Fruit fly (Drosophila melanogaster) whole organism, embryonic: ENCODE results near the gene Taf10.
A peak's percentile ranks its signal among the peaks of the same experiment; 100 is the strongest.

Source experiments
- Ada2b ChIP-seq: fragments of 200-800 bp; sonication (Bioruptor generic); IDR thresholded peaks from 2 replicates; pipeline ENCODE4 v1.3.6; 2022; ENCODE audit warnings: missing biosample characterization, missing genetic modification characterization
- Bgb ChIP-seq: fragments of 200-800 bp; sonication (Bioruptor generic); IDR thresholded peaks from 2 replicates; pipeline ENCODE4 v1.3.6; 2022; ENCODE audit warnings: missing biosample characterization, missing genetic modification characterization; ENCODE audit not compliant: partially characterized antibody
- Blimp-1 ChIP-seq: fragments of 200-800 bp; sonication (Bioruptor generic); optimal IDR thresholded peaks from 3 replicates; lab custom pipeline; 2018; ENCODE audit warnings: missing biosample characterization, missing genetic modification characterization, mild to moderate bottlenecking, moderate library complexity, missing genetic modification reagents
- CG10267 ChIP-seq: fragments of 200-800 bp; sonication (Bioruptor generic); optimal IDR thresholded peaks from 2 replicates; lab custom pipeline; 2018; ENCODE audit warnings: missing biosample characterization, mild to moderate bottlenecking, missing genetic modification characterization, moderate library complexity
- CG12219 ChIP-seq: fragments of 200-800 bp; sonication (Bioruptor generic); optimal IDR thresholded peaks from 3 replicates; lab custom pipeline; 2018; ENCODE audit warnings: missing biosample characterization, mild to moderate bottlenecking, missing genetic modification characterization
- CG1529 ChIP-seq: fragments of 200-800 bp; sonication (Bioruptor generic); optimal IDR thresholded peaks from 3 replicates; lab custom pipeline; 2018; ENCODE audit warnings: missing biosample characterization, missing genetic modification characterization
- CG18599 ChIP-seq: fragments of 200-800 bp; sonication (Bioruptor generic); optimal IDR thresholded peaks from 3 replicates; lab custom pipeline; 2017; ENCODE audit warnings: missing biosample characterization, missing genetic modification characterization, mild to moderate bottlenecking, moderate library complexity, missing genetic modification reagents
- CG2120 ChIP-seq: fragments of 200-800 bp; sonication (Bioruptor generic); optimal IDR thresholded peaks from 3 replicates; lab custom pipeline; 2016; ENCODE audit warnings: missing biosample characterization, missing genetic modification characterization
- CG33557 ChIP-seq: fragments of 200-800 bp; sonication (Bioruptor generic); optimal IDR thresholded peaks from 2 replicates; lab custom pipeline; 2019; ENCODE audit warnings: missing biosample characterization, mild to moderate bottlenecking, missing genetic modification characterization, moderate library complexity
- CG3407 ChIP-seq: fragments of 200-800 bp; sonication (Bioruptor generic); optimal IDR thresholded peaks from 2 replicates; lab custom pipeline; 2018; ENCODE audit warnings: missing biosample characterization, mild to moderate bottlenecking, missing genetic modification characterization
- CG34376 ChIP-seq: fragments of 200-800 bp; sonication (Bioruptor generic); optimal IDR thresholded peaks from 2 replicates; lab custom pipeline; 2018; ENCODE audit warnings: missing biosample characterization, mild to moderate bottlenecking, missing genetic modification characterization
- CG34422 ChIP-seq: fragments of 200-800 bp; sonication (Bioruptor generic); IDR thresholded peaks from 3 replicates; pipeline ENCODE4 v1.3.6; 2022; ENCODE audit warnings: missing biosample characterization, missing genetic modification characterization
- CG43689 ChIP-seq: fragments of 200-800 bp; sonication (Bioruptor generic); IDR thresholded peaks from 2 replicates; pipeline ENCODE4 v1.3.6; 2022; ENCODE audit warnings: missing biosample characterization, missing genetic modification characterization
- CG4854 ChIP-seq: fragments of 200-800 bp; sonication (Bioruptor generic); optimal IDR thresholded peaks from 2 replicates; lab custom pipeline; 2016; ENCODE audit warnings: missing biosample characterization, missing genetic modification characterization, inconsistent platforms
- CG6254 ChIP-seq: fragments of 200-800 bp; sonication (Bioruptor generic); optimal IDR thresholded peaks from 3 replicates; lab custom pipeline; 2017; ENCODE audit warnings: mild to moderate bottlenecking, missing biosample characterization, missing genetic modification reagents, missing genetic modification characterization
- CG7357 ChIP-seq: fragments of 200-800 bp; sonication (Bioruptor generic); IDR thresholded peaks from 3 replicates; pipeline ENCODE4 v1.3.6; 2022; ENCODE audit warnings: missing biosample characterization, missing genetic modification characterization
- CG7745 ChIP-seq: fragments of 200-800 bp; sonication (Bioruptor generic); optimal IDR thresholded peaks from 2 replicates; lab custom pipeline; 2018; ENCODE audit warnings: missing biosample characterization, mild to moderate bottlenecking, missing genetic modification characterization, moderate library complexity
- CG7786 ChIP-seq: fragments of 200-800 bp; sonication (Bioruptor generic); optimal IDR thresholded peaks from 2 replicates; lab custom pipeline; 2016; ENCODE audit warnings: missing biosample characterization, missing genetic modification characterization
- CG9215 ChIP-seq: fragments of 200-800 bp; sonication (Bioruptor generic); IDR thresholded peaks from 2 replicates; pipeline ENCODE4 v1.3.6; 2022; ENCODE audit warnings: missing biosample characterization, missing genetic modification characterization
- CG9932 ChIP-seq: fragments of 200-800 bp; sonication (Bioruptor generic); IDR thresholded peaks from 2 replicates; pipeline ENCODE4 v1.3.6; 2022; ENCODE audit warnings: missing biosample characterization, missing genetic modification characterization
- Camta ChIP-seq: fragments of 200-800 bp; sonication (Bioruptor generic); optimal IDR thresholded peaks from 2 replicates; lab custom pipeline; 2016; ENCODE audit warnings: missing biosample characterization, missing genetic modification characterization
- Dfd ChIP-seq, 2 experiments: fragments of >200 bp; optimal IDR thresholded peaks; 2 replicates each; lab custom pipeline; 2017; ENCODE audit warnings: missing biosample characterization in 2 of 2, missing genetic modification characterization in 2 of 2
- HLH4C ChIP-seq: fragments of 200-800 bp; sonication (Bioruptor generic); IDR thresholded peaks from 3 replicates; pipeline ENCODE4 v1.3.6; 2022; ENCODE audit warnings: missing biosample characterization, missing genetic modification characterization; ENCODE audit not compliant: partially characterized antibody
- MESR4 ChIP-seq: fragments of 200-800 bp; sonication (Bioruptor generic); optimal IDR thresholded peaks from 2 replicates; lab custom pipeline; 2018; ENCODE audit warnings: missing biosample characterization, mild to moderate bottlenecking, missing genetic modification characterization, moderate library complexity
- Med ChIP-seq: fragments of 200-800 bp; sonication (Bioruptor generic); peaks from one replicate; lab custom pipeline; 2016; ENCODE audit warnings: missing biosample characterization, missing genetic modification characterization, mild to moderate bottlenecking, inconsistent platforms, moderate library complexity
- Pdp1 ChIP-seq, 2 experiments: fragments of 200-800 bp; sonication (Bioruptor generic); optimal IDR thresholded peaks; 3 replicates each; lab custom pipeline; 2016; ENCODE audit warnings: missing biosample characterization in 2 of 2, missing genetic modification characterization in 2 of 2, mild to moderate bottlenecking in 1 of 2, moderate library complexity in 1 of 2
- Scr ChIP-seq: fragments of 200-800 bp; sonication (Bioruptor generic); IDR thresholded peaks from 2 replicates; pipeline ENCODE4 v1.3.6; 2022; ENCODE audit warnings: missing biosample characterization, missing genetic modification characterization; ENCODE audit not compliant: partially characterized antibody
- Sox102F ChIP-seq: fragments of 200-800 bp; sonication (Bioruptor generic); optimal IDR thresholded peaks from 2 replicates; lab custom pipeline; 2018; ENCODE audit warnings: missing biosample characterization, mild to moderate bottlenecking, missing genetic modification characterization, moderate library complexity
- Usf ChIP-seq: fragments of 200-800 bp; sonication (Bioruptor generic); optimal IDR thresholded peaks from 2 replicates; lab custom pipeline; 2017; ENCODE audit warnings: missing genotype, missing biosample characterization, missing genetic modification characterization
- croc ChIP-seq: fragments of 200-800 bp; sonication (Bioruptor generic); conservative IDR thresholded peaks from 3 replicates; pipeline ENCODE4 v1.3.6; 2022; ENCODE audit warnings: missing biosample characterization, missing genetic modification characterization
- crol ChIP-seq: fragments of 200-800 bp; sonication (Bioruptor generic); IDR thresholded peaks from 2 replicates; pipeline ENCODE4 v1.3.6; 2022; ENCODE audit warnings: missing biosample characterization, missing genetic modification characterization
- exex ChIP-seq: fragments of 200-800 bp; sonication (Bioruptor generic); optimal IDR thresholded peaks from 4 replicates; lab custom pipeline; 2018; ENCODE audit warnings: missing biosample characterization, mild to moderate bottlenecking, missing genetic modification characterization, moderate library complexity
- gsb-n ChIP-seq: fragments of 200-800 bp; sonication (Bioruptor generic); optimal IDR thresholded peaks from 3 replicates; lab custom pipeline; 2018; ENCODE audit warnings: missing biosample characterization, mild to moderate bottlenecking, missing genetic modification characterization
- gt ChIP-seq: fragments of 200-800 bp; sonication (Bioruptor generic); IDR thresholded peaks from 2 replicates; pipeline ENCODE4 v1.3.6; 2022; ENCODE audit warnings: missing biosample characterization, missing genetic modification characterization
- kah ChIP-seq: fragments of 200-800 bp; sonication (Bioruptor generic); optimal IDR thresholded peaks from 2 replicates; lab custom pipeline; 2018; ENCODE audit warnings: missing biosample characterization, mild to moderate bottlenecking, missing genetic modification characterization
- klu ChIP-seq: fragments of 200-800 bp; sonication (Bioruptor generic); IDR thresholded peaks from 2 replicates; pipeline ENCODE4 v1.3.6; 2022; ENCODE audit warnings: missing biosample characterization, missing genetic modification characterization
- kni ChIP-seq: fragments of 200-800 bp; sonication (Bioruptor generic); optimal IDR thresholded peaks from 3 replicates; lab custom pipeline; 2017; ENCODE audit warnings: mild to moderate bottlenecking, missing biosample characterization, missing genetic modification reagents, missing genetic modification characterization
- lab ChIP-seq: fragments of 200-800 bp; sonication (Bioruptor generic); optimal IDR thresholded peaks from 3 replicates; lab custom pipeline; 2017; ENCODE audit warnings: missing biosample characterization, missing genetic modification characterization, mild to moderate bottlenecking, moderate library complexity, missing genetic modification reagents
- lov ChIP-seq, 2 experiments: fragments of 200-800 bp in 1 of 2; fragments of >200 bp in 1 of 2; sonication (Bioruptor generic) in 1 of 2; IDR thresholded peaks in 1 of 2; optimal IDR thresholded peaks in 1 of 2; 2 replicates in 1 of 2; 3 replicates in 1 of 2; pipeline versions ENCODE4 v1.3.6 to Lab custom; 2017 to 2022; ENCODE audit warnings: missing biosample characterization in 1 of 2, missing genetic modification characterization in 1 of 2
- mld ChIP-seq: fragments of 200-800 bp; sonication (Bioruptor generic); IDR thresholded peaks from 3 replicates; pipeline ENCODE4 v1.3.6; 2022; ENCODE audit warnings: missing biosample characterization, missing genetic modification characterization; ENCODE audit not compliant: partially characterized antibody
- nau ChIP-seq: fragments of 200-800 bp; sonication (Bioruptor generic); optimal IDR thresholded peaks from 3 replicates; lab custom pipeline; 2017; ENCODE audit warnings: missing biosample characterization, mild to moderate bottlenecking, missing genetic modification characterization, missing genetic modification reagents
- nerfin-1 ChIP-seq: fragments of 200-800 bp; sonication (Bioruptor generic); optimal IDR thresholded peaks from 3 replicates; lab custom pipeline; 2019; ENCODE audit warnings: missing biosample characterization, mild to moderate bottlenecking, missing genetic modification characterization, moderate library complexity
- otp ChIP-seq: fragments of 200-800 bp; sonication (Bioruptor generic); IDR thresholded peaks from 3 replicates; pipeline ENCODE4, ENCODE4 v1.3.6; 2022; ENCODE audit warnings: missing biosample characterization, missing genetic modification characterization
- stc ChIP-seq: fragments of 200-800 bp; sonication (Bioruptor generic); IDR thresholded peaks from 2 replicates; pipeline ENCODE4 v1.3.6; 2022; ENCODE audit warnings: missing biosample characterization, missing genetic modification characterization
- tll ChIP-seq, 2 experiments: fragments of 200-800 bp in 1 of 2; fragments of >200 bp in 1 of 2; sonication (Bioruptor generic) in 1 of 2; optimal IDR thresholded peaks; 2 replicates each; lab custom pipeline; 2017 to 2019; ENCODE audit warnings: missing biosample characterization in 2 of 2, missing genetic modification characterization in 2 of 2, mild to moderate bottlenecking in 1 of 2, moderate library complexity in 1 of 2
- trem ChIP-seq: fragments of 200-800 bp; optimal IDR thresholded peaks from 3 replicates; lab custom pipeline; 2019; ENCODE audit warnings: missing biosample characterization, mild to moderate bottlenecking, missing genetic modification characterization, moderate library complexity
- ttk ChIP-seq: fragments of 200-800 bp; sonication (Bioruptor generic); IDR thresholded peaks from 2 replicates; pipeline ENCODE4 v2.1.2; 2022; ENCODE audit warnings: missing biosample characterization, missing genetic modification characterization

Taf10 gene

DNA sequence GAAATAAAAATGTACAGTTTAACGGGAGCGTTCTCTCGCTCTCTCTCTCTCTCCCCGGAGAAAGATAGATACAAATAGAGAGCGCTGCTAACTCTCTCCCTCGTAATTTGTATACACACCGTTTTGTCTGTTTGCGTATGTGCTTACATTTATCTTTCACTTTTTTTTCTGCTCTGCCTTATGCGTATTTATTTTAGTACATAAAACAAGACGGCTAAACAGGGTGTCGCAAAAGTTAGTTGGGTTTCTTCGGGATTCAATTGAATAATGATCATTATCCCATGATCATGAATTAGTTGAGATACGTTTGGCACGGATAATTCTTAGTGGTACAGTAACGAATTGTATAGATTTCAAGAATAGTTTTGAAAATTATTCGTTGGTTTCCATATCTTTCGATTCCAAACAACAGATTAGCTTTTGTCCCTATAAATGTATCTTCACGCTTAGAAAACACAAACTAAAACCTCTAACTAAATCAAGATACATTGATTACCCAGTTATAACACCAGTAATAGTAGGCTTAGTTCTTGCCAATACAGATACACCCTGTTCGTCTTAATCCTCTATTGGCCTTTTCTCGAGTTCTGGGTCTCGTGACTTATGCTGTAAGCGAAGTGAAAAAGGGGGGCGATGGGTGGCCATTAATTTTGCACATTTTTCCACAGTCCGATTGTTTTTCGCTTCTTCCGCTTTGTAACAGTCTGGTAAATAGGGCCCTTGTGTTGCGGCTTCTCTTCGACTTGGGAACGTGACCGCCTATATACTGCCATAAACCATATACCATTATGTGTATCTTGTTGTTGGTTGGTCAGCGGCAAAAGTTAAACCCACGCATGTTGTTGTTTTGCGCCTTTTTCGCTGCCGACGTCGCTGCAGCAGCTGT lies 13.0 kb upstream of the Taf10 start (continued):
- TF ChIP-seq lab (GFP tag; lab: Kevin White, UChicago) (peak; percentile 90), nerfin-1 (tag; lab: Kevin White, UChicago) (peak; percentile 70), tll (GFP tag; optimal IDR thresholded peaks at IDR 0.05; lab: Kevin White, UChicago) (peak in 1 of 2 experiments; percentile 67), CG7745 (tag; lab: Kevin White, UChicago) (peak; percentile 34), CG12219 (peak; percentile 79), CG4854 (GFP tag; lab: Kevin White, UChicago) (peak; percentile 50), CG9215 (GFP tag; lab: Robert Waterston, UW) (no peak), Pdp1 (GFP tag; optimal IDR thresholded peaks at IDR 0.05; lab: Kevin White, UChicago) (peak; percentile 52 to 70), CG18599 (GFP tag; lab: Kevin White, UChicago) (peak; percentile 92), Camta (GFP tag; lab: Kevin White, UChicago) (peak; percentile 69), trem (tag; lab: Kevin White, UChicago) (peak; percentile 67), Scr (GFP tag; lab: Robert Waterston, UW) (no peak), Ada2b (GFP tag; lab: Robert Waterston, UW) (no peak), Blimp-1 (GFP tag; lab: Kevin White, UChicago) (peak; percentile 85), MESR4 (GFP tag; lab: Kevin White, UChicago) (no peak), CG7357 (peak; percentile 34; the same call in 1 of the 3 replicates), CG10267 (peak; percentile 71), CG43689 (GFP tag; lab: Robert Waterston, UW) (no peak), Sox102F (GFP tag; lab: Kevin White, UChicago) (peak; percentile 81), HLH4C (GFP tag; lab: Robert Waterston, UW) (no peak), CG7786 (GFP tag; lab: Kevin White, UChicago) (peak; percentile 66), mld (GFP tag; lab: Robert Waterston, UW) (no peak), kni (peak; percentile 86), otp (GFP tag; lab: Robert Waterston, UW) (no peak), crol (GFP tag; lab: Robert Waterston, UW) (no peak), lov (optimal IDR thresholded peaks at IDR 0.05; lab: Kevin White, UChicago) (no peak), lov (GFP tag; IDR thresholded peaks at IDR 0.05; lab: Robert Waterston, UW) (no peak), CG9932 (GFP tag; lab: Robert Waterston, UW) (no peak), Bgb (GFP tag; lab: Robert Waterston, UW) (no peak), CG33557 (GFP tag; lab: Kevin White, UChicago) (peak; percentile 77), croc (no peak; the same call in 2 of the 3 replicates), CG6254 (peak; percentile 89), kah (GFP tag; lab: Kevin White, UChicago) (peak; percentile 37), stc (GFP tag; lab: Robert Waterston, UW) (no peak), nau (peak; percentile 87), CG34376 (GFP tag; lab: Kevin White, UChicago) (peak; percentile 78), ttk (GFP tag; lab: Robert Waterston, UW) (no peak), Dfd (GFP tag; optimal IDR thresholded peaks at IDR 0.05; lab: Kevin White, UChicago) (peak in 1 of 2 experiments; percentile 14), gt (GFP tag; lab: Robert Waterston, UW) (no peak), klu (no peak), Med (peak; percentile 94), CG3407 (GFP tag; lab: Kevin White, UChicago) (peak; percentile 84), gsb-n (tag; lab: Kevin White, UChicago) (peak; percentile 50), CG1529 (peak; percentile 85), CG34422 (GFP tag; lab: Robert Waterston, UW) (no peak), Usf (GFP tag; lab: Kevin White, UChicago) (peak; percentile 49), exex (peak; percentile 34), CG2120 (GFP tag; lab: Kevin White, UChicago) (peak; percentile 88)
